Worm (Caenorhabditis elegans): ENCODE data around the gene Y62H9A.12.

The Y62H9A.12 gene

DNA sequence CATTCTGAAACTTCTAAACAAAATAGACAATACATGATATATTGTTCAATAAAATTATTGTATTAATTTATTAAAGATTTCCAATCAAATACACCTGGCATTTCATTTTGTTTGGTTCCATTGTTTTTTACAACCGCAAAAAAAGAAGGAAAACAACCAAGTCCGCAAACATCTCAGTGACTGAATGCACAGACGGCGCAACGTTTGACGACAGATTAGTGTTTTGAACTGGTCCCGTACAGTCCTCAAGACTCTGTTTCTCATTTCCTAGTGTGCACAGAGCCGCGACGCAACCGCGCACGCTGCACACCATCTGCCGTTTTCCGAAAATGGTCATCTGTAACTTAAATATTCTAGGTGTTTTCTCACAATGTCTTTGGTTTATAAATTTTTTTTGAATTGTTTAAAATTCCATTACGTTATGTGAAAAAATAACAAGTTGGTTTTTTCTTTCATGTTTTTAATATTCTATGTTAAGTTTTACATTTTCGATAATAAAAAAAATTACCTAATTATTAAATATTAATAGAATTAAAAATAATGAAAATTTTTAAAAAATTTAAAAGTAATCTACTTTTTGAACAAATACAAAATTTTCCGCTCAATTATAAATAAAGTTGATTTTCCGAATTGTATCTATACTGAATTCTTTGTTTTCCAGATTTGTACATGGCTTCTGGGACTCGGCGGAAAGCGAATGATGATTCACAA is 34.4 kb downstream of the Y62H9A.12 start, which contains the start of gene lsd-1:
TSS of gene lsd-1 (plus strand) at position 661 of the 711 bp plus-strand sequence.
- TF ChIP-seq nhr-76 (tag; optimal IDR thresholded peaks at IDR 0.05) (no peak), nhr-48 (tag; optimal IDR thresholded peaks at IDR 0.05) (no peak), unc-62 (GFP tag; optimal IDR thresholded peaks at IDR 0.05 in 1 of 2) (peak in 1 of 2 experiments; percentile 76), unc-62 (tag; optimal IDR thresholded peaks at IDR 0.05) (no peak), rbr-2 (tag; optimal IDR thresholded peaks at IDR 0.05) (peak; percentile 28), daf-16 (GFP tag; optimal IDR thresholded peaks at IDR 0.05) (no peak), daf-16 (tag; optimal IDR thresholded peaks at IDR 0.05) (peak; percentile 39), dve-1 (tag; optimal IDR thresholded peaks at IDR 0.05; ENCODE audit: insufficient read depth) (peak; percentile 42)

DNA sequence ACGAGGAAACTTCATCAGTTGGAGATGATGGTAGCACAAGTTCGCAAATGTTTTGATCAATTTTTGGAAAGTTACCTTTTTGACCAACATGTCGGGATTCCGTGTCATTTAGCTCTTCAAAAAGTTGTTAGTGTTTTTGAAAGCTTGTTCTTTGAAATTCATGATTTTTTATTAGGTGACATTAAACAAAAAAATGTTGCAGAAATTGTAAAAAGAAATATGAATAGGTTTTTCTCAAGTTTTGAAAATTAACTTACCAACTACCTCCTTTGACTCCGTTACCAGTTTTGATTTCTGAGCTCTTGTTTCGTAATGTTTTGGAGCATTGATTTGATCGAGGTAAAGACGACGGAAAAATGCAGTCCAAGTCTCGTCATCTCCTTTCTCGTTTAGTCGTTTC is 38.2 kb downstream of the Y62H9A.12 start:
- TF ChIP-seq mdt-29 (GFP tag; IDR thresholded peaks at IDR 0.05) (no peak), unc-62 (GFP tag; optimal IDR thresholded peaks at IDR 0.05 in 1 of 2) (peak in 1 of 2 experiments; percentile 94), unc-62 (tag; optimal IDR thresholded peaks at IDR 0.05) (no peak), Y48G9A.11 (GFP tag; IDR thresholded peaks at IDR 0.05) (no peak), T26A8.4 (GFP tag; IDR thresholded peaks at IDR 0.05) (no peak)

DNA sequence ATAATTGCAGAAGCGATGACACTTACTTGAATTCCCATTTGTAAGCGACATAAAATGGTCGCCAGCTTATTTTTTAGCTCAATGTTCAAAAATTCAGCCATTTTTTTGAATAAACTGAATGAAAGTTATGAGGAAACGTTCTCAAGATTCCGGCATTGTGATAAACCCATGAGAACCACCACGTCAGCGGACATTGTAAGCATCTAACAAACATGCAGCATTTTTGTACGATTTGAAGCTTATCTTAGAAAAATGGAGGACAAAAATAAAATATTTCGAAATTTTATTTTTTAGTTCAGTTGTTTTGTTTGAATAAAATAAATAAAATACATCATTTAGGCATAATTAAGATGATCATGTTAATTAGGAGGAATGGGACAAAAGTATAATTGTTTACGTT is 39.3 kb downstream of the Y62H9A.12 start, which contains the start of gene T08D10.4:
TSS of gene T08D10.4 (minus strand) at position 101 of the 400 bp plus-strand sequence.
- TF ChIP-seq fkh-10 (GFP tag; optimal IDR thresholded peaks at IDR 0.05) (no peak), unc-62 (GFP tag; optimal IDR thresholded peaks at IDR 0.05 in 1 of 2) (peak in 1 of 2 experiments; percentile 8), unc-62 (tag; optimal IDR thresholded peaks at IDR 0.05) (no peak)

DNA sequence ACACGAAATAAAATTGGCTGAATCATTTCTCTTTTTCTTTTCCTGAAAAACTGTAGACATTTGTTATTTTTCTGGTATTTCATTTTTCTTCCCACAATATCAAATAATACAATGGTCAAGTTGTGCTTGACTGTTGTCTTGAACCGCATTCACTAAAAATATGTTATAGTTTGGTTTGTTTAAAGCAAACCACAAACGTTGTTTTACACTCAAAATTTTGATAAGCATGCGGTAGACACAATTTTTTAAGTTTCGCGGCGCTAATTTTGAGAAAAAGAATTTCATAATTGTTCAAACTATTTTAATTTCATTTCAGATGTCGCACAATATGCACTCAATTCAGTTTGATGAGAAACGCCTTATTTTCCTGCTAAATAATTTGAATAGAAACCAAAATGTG is 41.2 kb downstream of the Y62H9A.12 start, which contains the start of gene T08D10.3:
TSS of gene T08D10.3 (plus strand) at position 301 of the 400 bp plus-strand sequence.
- no peak for TF ChIP-seq mxl-2 (GFP tag; conservative IDR thresholded peaks at IDR 0.05)
- no peak for TF ChIP-seq tra-1 (GFP tag; IDR thresholded peaks at IDR 0.05)
- TF ChIP-seq T20F7.1 (GFP tag; optimal IDR thresholded peaks at IDR 0.05) = no peak
- TF ChIP-seq attf-4 (tag; optimal IDR thresholded peaks at IDR 0.05) = no peak
- TF ChIP-seq mep-1 (tag; optimal IDR thresholded peaks at IDR 0.05) = no peak
- TF ChIP-seq ztf-7 (tag; optimal IDR thresholded peaks at IDR 0.05) = no peak
- no peak for TF ChIP-seq F44E2.7 (GFP tag; IDR thresholded peaks at IDR 0.05)
- no peak for TF ChIP-seq hmg-1.1 (GFP tag; IDR thresholded peaks at IDR 0.05)
- TF ChIP-seq gei-8 (GFP tag; optimal IDR thresholded peaks at IDR 0.05) = no peak
- no peak for TF ChIP-seq Y5F2A.4 (GFP tag; optimal IDR thresholded peaks at IDR 0.05)
- TF ChIP-seq unc-39 (tag; optimal IDR thresholded peaks at IDR 0.05) = no peak

DNA sequence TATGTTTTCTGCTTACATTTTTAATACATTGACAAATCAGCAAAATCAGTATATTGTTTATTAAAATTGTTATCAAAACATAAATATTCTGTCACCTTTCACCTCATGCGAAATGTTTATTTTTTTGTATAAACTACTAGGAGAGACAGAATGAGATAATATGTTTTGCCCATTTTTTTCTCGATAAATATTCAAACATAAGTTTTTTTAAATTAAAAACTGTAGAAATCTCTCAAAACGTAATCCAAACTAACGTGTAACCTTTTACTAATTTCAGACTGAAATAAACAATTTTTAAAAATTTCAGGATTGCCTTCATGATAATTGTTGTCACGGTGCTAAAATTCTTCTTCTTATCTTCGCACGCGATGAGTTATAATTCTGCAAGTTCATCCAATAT is 43.3 kb downstream of the Y62H9A.12 start, which contains the start of gene T08D10.5:
TSS of gene T08D10.5 (plus strand) at position 301 of the 400 bp plus-strand sequence.
- no peak for TF ChIP-seq tag-97 (GFP tag; IDR thresholded peaks at IDR 0.05)
- no peak for TF ChIP-seq saeg-2 (GFP tag; IDR thresholded peaks at IDR 0.05)
- TF ChIP-seq jun-1 (tag; optimal IDR thresholded peaks at IDR 0.05) = no peak
- no peak for TF ChIP-seq ctbp-1 (GFP tag; IDR thresholded peaks at IDR 0.05)
- TF ChIP-seq duxl-1 (tag; optimal IDR thresholded peaks at IDR 0.05; ENCODE audit: poor library complexity) = no peak
- TF ChIP-seq daf-16 (GFP tag; optimal IDR thresholded peaks at IDR 0.05) = no peak
- TF ChIP-seq daf-16 (tag; optimal IDR thresholded peaks at IDR 0.05) = no peak
- no peak for TF ChIP-seq Y105C5A.15 (GFP tag; IDR thresholded peaks at IDR 0.05)
- no peak for TF ChIP-seq sdz-12 (GFP tag; optimal IDR thresholded peaks at IDR 0.05)
- TF ChIP-seq dve-1 (tag; optimal IDR thresholded peaks at IDR 0.05; ENCODE audit: insufficient read depth) = no peak
- no peak for TF ChIP-seq madf-9 (GFP tag; conservative IDR thresholded peaks at IDR 0.05)
- TF ChIP-seq zfp-2 (tag; optimal IDR thresholded peaks at IDR 0.05) = no peak
- no peak for TF ChIP-seq mes-2 (tag; optimal IDR thresholded peaks at IDR 0.05; ENCODE audit: poor library complexity, severe bottlenecking)
